Fruit fly (Drosophila melanogaster): ENCODE results near the gene obst-F.

Gene obst-F

DNA sequence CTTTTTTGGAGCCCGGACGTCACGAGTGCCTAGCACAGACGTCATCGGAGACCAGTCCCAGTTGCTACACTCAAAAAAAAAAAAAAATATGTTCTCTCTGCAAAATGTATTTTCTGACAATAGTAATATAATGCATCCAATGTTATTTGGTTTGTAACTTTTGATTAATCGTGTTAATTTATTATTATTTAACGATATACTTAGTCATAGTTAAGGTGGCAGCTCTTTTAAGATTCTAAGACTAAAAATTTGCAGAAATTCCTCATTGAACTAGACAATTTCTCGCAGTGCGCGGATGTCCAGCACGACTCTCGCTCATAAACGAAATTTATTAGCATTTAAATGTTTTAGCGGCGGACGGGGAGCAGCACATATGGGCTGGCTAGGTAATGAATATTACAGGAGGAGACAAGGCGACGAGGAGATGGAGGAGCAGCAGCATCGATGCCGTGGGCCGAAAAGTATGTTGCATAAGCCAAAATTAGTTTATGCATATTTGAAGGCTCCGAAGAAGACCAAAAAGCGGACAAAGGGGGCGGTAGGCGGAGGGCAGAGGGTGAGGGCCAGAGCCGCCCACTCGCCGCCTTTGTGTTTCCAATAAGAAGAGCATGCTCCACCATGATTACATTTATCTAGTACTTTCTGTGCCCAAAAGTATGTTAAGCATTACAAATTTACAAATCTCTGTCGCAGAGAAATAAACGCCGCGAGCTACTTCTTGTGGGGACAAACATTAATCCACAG lies 17.9 kb downstream of the obst-F start (continued):
- TF ChIP-seq Vsx2 (GFP tag; optimal IDR thresholded peaks at IDR 0.05; ENCODE audit: partially characterized antibody) (no peak), Dif (GFP tag; optimal IDR thresholded peaks at IDR 0.05; ENCODE audit: partially characterized antibody) (no peak), usp (GFP tag; optimal IDR thresholded peaks at IDR 0.05) (no peak)

DNA sequence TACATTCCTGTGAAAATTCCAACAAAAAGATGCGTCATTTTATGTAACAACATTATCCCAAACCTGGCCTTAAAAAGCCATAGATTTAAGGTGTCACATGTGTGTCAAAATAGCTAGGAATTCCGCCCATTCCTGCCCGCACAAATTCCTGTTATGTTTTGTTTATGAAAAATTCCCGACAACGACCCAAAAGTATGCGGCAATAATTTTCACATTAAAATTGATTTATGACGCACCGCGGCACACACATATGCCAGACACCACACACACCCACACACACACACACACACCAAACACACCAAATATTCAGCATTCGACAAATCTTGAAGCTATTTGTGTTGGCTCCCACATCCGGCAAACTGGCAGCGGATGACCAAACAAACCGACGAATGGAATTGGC lies 18.6 kb downstream of the obst-F start:
- TF ChIP-seq Dfd (GFP tag; optimal IDR thresholded peaks at IDR 0.05) (peak; percentile 71), tai (GFP tag; optimal IDR thresholded peaks at IDR 0.05) (no peak)

DNA sequence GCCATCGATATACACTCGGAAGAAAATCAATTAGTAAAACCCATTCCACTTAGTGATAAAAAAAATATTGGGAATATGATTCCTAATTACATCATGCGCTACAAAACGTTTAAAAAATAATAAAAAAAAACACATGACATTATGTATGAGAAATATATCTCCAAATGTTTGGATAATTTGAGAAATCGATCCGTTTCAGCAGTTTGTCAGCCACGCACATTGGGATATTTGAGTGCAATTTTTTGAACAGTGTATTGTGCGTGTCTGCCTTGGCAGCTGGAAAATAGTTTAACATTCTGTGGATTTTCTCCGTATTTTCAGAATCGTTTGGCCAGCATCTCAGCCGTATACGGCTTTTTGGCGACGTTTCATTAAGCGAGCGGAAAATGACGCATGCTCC lies 23.3 kb downstream of the obst-F start:
- TF ChIP-seq Sp1 (GFP tag; optimal IDR thresholded peaks at IDR 0.05), result no peak
- no peak for TF ChIP-seq pan (optimal IDR thresholded peaks at IDR 0.05)
- no peak for TF ChIP-seq tai (GFP tag; optimal IDR thresholded peaks at IDR 0.05)
- TF ChIP-seq jim (GFP tag; optimal IDR thresholded peaks at IDR 0.05), result no peak
- no peak for TF ChIP-seq woc (GFP tag; optimal IDR thresholded peaks at IDR 0.05)
- no peak for TF ChIP-seq sage (GFP tag; optimal IDR thresholded peaks at IDR 0.05)

DNA sequence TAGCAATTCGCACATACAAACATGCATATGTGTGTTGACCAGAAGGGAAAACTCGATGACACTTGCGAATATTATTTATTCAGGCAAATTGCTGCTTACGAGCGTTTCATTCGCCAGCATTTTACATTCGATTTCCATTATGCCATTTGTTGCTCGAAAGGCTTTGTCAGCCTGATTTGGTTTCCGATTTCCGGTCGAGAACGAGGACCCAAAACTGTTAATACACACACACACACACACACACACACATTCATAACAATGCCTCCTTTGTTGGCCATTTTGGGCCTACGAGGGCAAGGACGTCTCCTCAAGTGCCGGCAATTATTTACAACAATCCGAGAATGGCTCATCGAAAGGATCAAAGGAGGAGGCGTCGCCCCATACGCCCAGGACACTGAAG lies 23.7 kb downstream of the obst-F start:
- TF ChIP-seq HLH106 (tag; optimal IDR thresholded peaks at IDR 0.05), result no peak
- TF ChIP-seq Dfd (GFP tag; optimal IDR thresholded peaks at IDR 0.05), result peak; percentile 86

DNA sequence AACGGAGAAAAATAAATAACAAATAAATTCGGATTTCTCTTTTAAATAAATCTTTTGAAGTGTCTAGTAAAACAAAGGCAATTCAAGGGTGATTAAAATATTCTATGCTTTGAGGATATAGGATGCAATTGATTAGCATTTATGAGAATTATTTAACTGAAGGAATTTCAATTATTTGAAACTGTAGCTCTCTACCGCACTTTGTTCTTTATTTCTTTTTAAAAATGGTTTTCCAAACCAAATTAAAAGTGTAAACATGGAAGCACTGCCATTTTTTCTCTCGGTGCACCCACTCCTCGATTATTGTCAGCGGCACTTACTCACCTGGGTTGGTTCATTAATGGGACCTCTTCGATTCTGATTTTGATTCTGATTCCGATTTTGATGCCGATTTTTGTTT lies 33.3 kb downstream of the obst-F start:
- TF ChIP-seq CG9705 (GFP tag; optimal IDR thresholded peaks at IDR 0.05) (no peak), rgr (GFP tag; optimal IDR thresholded peaks at IDR 0.05) (peak; percentile 20), br (GFP tag; optimal IDR thresholded peaks at IDR 0.05) (peak; percentile 0), Dif (GFP tag; optimal IDR thresholded peaks at IDR 0.05; ENCODE audit: partially characterized antibody) (no peak), foxo (GFP tag; optimal IDR thresholded peaks at IDR 0.05) (peak in 1 of 2 experiments; percentile 50), OdsH (GFP tag; optimal IDR thresholded peaks at IDR 0.05) (peak; percentile 53), woc (GFP tag; optimal IDR thresholded peaks at IDR 0.05) (peak; percentile 45), ey (GFP tag; optimal IDR thresholded peaks at IDR 0.05) (peak; percentile 42), HLH106 (tag; optimal IDR thresholded peaks at IDR 0.05) (peak; percentile 30), Rel (GFP tag; optimal IDR thresholded peaks at IDR 0.05) (no peak), Rel (tag; optimal IDR thresholded peaks at IDR 0.05) (no peak), h (GFP tag; optimal IDR thresholded peaks at IDR 0.05) (peak; percentile 54), GATAd (GFP tag; optimal IDR thresholded peaks at IDR 0.05) (no peak), sage (GFP tag; optimal IDR thresholded peaks at IDR 0.05) (no peak), fru (GFP tag; optimal IDR thresholded peaks at IDR 0.05) (peak; percentile 47)
